Fruit fly (Drosophila melanogaster) whole organism, larva: Measurements from ENCODE around the gene Abca3.
A peak's percentile ranks its signal among the peaks of the same experiment; 100 is the strongest.

Experiments
- noc ChIP-seq: fragments of 200-800 bp; sonication (Bioruptor generic); optimal IDR thresholded peaks from 3 replicates; lab custom pipeline; 2019; ENCODE audit warnings: missing biosample characterization, mild to moderate bottlenecking, missing genetic modification characterization, moderate library complexity

Abca3 gene

dm6 chrX:21317422-21317821 is 11.0 kb upstream of the Abca3 start, which contains the start of gene CG1801:
Gene CG1801, minus strand, starts transcription at chrX:21317522.
- no peak for TF ChIP-seq noc (tag; lab: Kevin White, UChicago)

- TF ChIP-seq noc (tag; lab: Kevin White, UChicago): no peak
Measured at dm6 chrX:21315852-21316251, 9.4 kb upstream of the Abca3 start, which contains the start of gene Rpt6. Gene Rpt6, plus strand, starts transcription at chrX:21316052.

dm6 chrX:21285001-21285400 is 21.5 kb downstream of the Abca3 start, which contains the start of gene CG1494:
Gene CG1494, plus strand, starts transcription at chrX:21285301.
- TF ChIP-seq noc (tag; lab: Kevin White, UChicago): no peak

- TF ChIP-seq noc (tag; lab: Kevin White, UChicago): no peak
Measured at dm6 chrX:21282035-21282434, 24.4 kb downstream of the Abca3 start.

dm6 chrX:21281039-21281911 is 25.2 kb downstream of the Abca3 start, which contains the start of gene Mnr:
Gene Mnr, minus strand, starts transcription at chrX:21281171.
- TF ChIP-seq noc (tag; lab: Kevin White, UChicago): peak; percentile 2

dm6 chrX:21280629-21281028 is 25.8 kb downstream of the Abca3 start:
- TF ChIP-seq noc (tag; lab: Kevin White, UChicago): peak; percentile 33

- TF ChIP-seq noc (tag; lab: Kevin White, UChicago): no peak
Measured at dm6 chrX:21279311-21279890, 27.1 kb downstream of the Abca3 start.

dm6 chrX:21276494-21276893 is 30.0 kb downstream of the Abca3 start:
- TF ChIP-seq noc (tag; lab: Kevin White, UChicago): no peak

- TF ChIP-seq noc (tag; lab: Kevin White, UChicago): no peak
Measured at dm6 chrX:21265391-21265790, 41.1 kb downstream of the Abca3 start.

- no peak for TF ChIP-seq noc (tag; lab: Kevin White, UChicago)
Measured at dm6 chrX:21251048-21251447, 55.4 kb downstream of the Abca3 start, which contains the start of gene CG1722. Gene CG1722, minus strand, starts transcription at chrX:21251148.
